Fruit fly (Drosophila melanogaster) whole organism, embryonic: Measurements from ENCODE around the gene dtn.

ENCODE experiments used
- B-H1 ChIP-seq: fragments of 200-800 bp; sonication (Bioruptor generic); IDR thresholded peaks from 3 replicates; pipeline ENCODE4 v1.3.6; 2022; ENCODE audit warnings: missing biosample characterization, missing genetic modification characterization
- CG10543 ChIP-seq: fragments of 200-800 bp; sonication (Bioruptor generic); optimal IDR thresholded peaks from 3 replicates; lab custom pipeline; 2017; ENCODE audit warnings: missing biosample characterization, mild to moderate bottlenecking, missing genetic modification characterization, moderate library complexity
- CG11093 ChIP-seq: fragments of 200-800 bp; sonication (Bioruptor generic); IDR thresholded peaks from 3 replicates; pipeline ENCODE4 v1.3.6; 2022; ENCODE audit warnings: missing biosample characterization, missing genetic modification characterization
- CG11695 ChIP-seq: fragments of 200-800 bp; sonication (Bioruptor generic); IDR thresholded peaks from 3 replicates; pipeline ENCODE4 v1.3.6; 2022; ENCODE audit warnings: missing biosample characterization, missing genetic modification characterization
- CG12769 ChIP-seq: fragments of 200-800 bp; sonication (Bioruptor generic); optimal IDR thresholded peaks from 2 replicates; lab custom pipeline; 2019; ENCODE audit warnings: missing biosample characterization, mild to moderate bottlenecking, missing genetic modification characterization, moderate library complexity
- CG13424 ChIP-seq: fragments of 200-800 bp; sonication (Bioruptor generic); optimal IDR thresholded peaks from 2 replicates; lab custom pipeline; 2019; ENCODE audit warnings: missing biosample characterization, mild to moderate bottlenecking, missing genetic modification characterization, moderate library complexity
- CG1603 ChIP-seq: fragments of 200-800 bp; sonication (Bioruptor generic); optimal IDR thresholded peaks from 2 replicates; lab custom pipeline; 2019; ENCODE audit warnings: missing biosample characterization, mild to moderate bottlenecking, missing genetic modification characterization, moderate library complexity
- CG16779 ChIP-seq: fragments of 200-800 bp; sonication (Bioruptor generic); IDR thresholded peaks from 2 replicates; pipeline ENCODE4 v1.3.6; 2022; ENCODE audit warnings: missing biosample characterization, missing genetic modification characterization
- CG1832 ChIP-seq: fragments of 200-800 bp; sonication (Bioruptor generic); optimal IDR thresholded peaks from 2 replicates; lab custom pipeline; 2017; ENCODE audit warnings: missing biosample characterization, mild to moderate bottlenecking, missing genetic modification characterization, inconsistent platforms
- CG2875 ChIP-seq: fragments of 200-800 bp; sonication (Bioruptor generic); optimal IDR thresholded peaks from 2 replicates; lab custom pipeline; 2017; ENCODE audit warnings: missing biosample characterization, mild to moderate bottlenecking, missing genetic modification characterization, missing genetic modification reagents
- CG30403 ChIP-seq: fragments of 200-800 bp; sonication (Bioruptor generic); optimal IDR thresholded peaks from 3 replicates; lab custom pipeline; 2016; ENCODE audit warnings: missing biosample characterization, missing genetic modification characterization
- CG32772 ChIP-seq: fragments of 200-800 bp; sonication (Bioruptor generic); IDR thresholded peaks from 2 replicates; pipeline ENCODE4 v1.3.6; 2022; ENCODE audit warnings: missing biosample characterization, missing genetic modification characterization
- CG3407 ChIP-seq: fragments of 200-800 bp; sonication (Bioruptor generic); optimal IDR thresholded peaks from 2 replicates; lab custom pipeline; 2018; ENCODE audit warnings: missing biosample characterization, mild to moderate bottlenecking, missing genetic modification characterization
- CG4282 ChIP-seq: fragments of 200-800 bp; sonication (Bioruptor generic); optimal IDR thresholded peaks from 2 replicates; lab custom pipeline; 2016; ENCODE audit warnings: missing biosample characterization, missing genetic modification characterization
- CG4328 ChIP-seq: fragments of 200-800 bp; sonication (Bioruptor generic); optimal IDR thresholded peaks from 3 replicates; lab custom pipeline; 2017; ENCODE audit warnings: missing biosample characterization, missing genetic modification reagents, missing genetic modification characterization
- CG4617 ChIP-seq: fragments of 200-800 bp; sonication (Bioruptor generic); optimal IDR thresholded peaks from 3 replicates; lab custom pipeline; 2016; ENCODE audit warnings: missing biosample characterization, missing genetic modification characterization, borderline replicate concordance
- CG4854 ChIP-seq: fragments of 200-800 bp; sonication (Bioruptor generic); optimal IDR thresholded peaks from 2 replicates; lab custom pipeline; 2016; ENCODE audit warnings: missing biosample characterization, missing genetic modification characterization, inconsistent platforms
- CG8478 ChIP-seq: fragments of >200 bp; optimal IDR thresholded peaks from 2 replicates; lab custom pipeline; 2018
- CG9437 ChIP-seq: fragments of 200-800 bp; sonication (Bioruptor generic); optimal IDR thresholded peaks from 2 replicates; lab custom pipeline; 2018; ENCODE audit warnings: missing biosample characterization, mild to moderate bottlenecking, missing genetic modification characterization
- CHES-1-like ChIP-seq: fragments of 200-800 bp; sonication (Bioruptor generic); optimal IDR thresholded peaks from 2 replicates; lab custom pipeline; 2016; ENCODE audit warnings: missing biosample characterization, missing genetic modification characterization
- CTCF ChIP-seq: fragments of 200-800 bp; sonication (Bioruptor generic); optimal IDR thresholded peaks from 2 replicates; lab custom pipeline; 2017; ENCODE audit warnings: missing biosample characterization, mild to moderate bottlenecking, missing genetic modification characterization, moderate library complexity
- Camta ChIP-seq: fragments of 200-800 bp; sonication (Bioruptor generic); optimal IDR thresholded peaks from 2 replicates; lab custom pipeline; 2016; ENCODE audit warnings: missing biosample characterization, missing genetic modification characterization
- E2f1 ChIP-seq: fragments of 200-800 bp; sonication (Bioruptor generic); IDR thresholded peaks from 2 replicates; pipeline ENCODE4 v1.3.6; 2022; ENCODE audit warnings: missing biosample characterization, missing genetic modification characterization
- Ets65A ChIP-seq: fragments of 200-800 bp; sonication (Bioruptor generic); peaks from one replicate; lab custom pipeline; 2016; ENCODE audit warnings: missing biosample characterization, missing genetic modification characterization
- Fer3 ChIP-seq: fragments of 200-800 bp; sonication (Bioruptor generic); optimal IDR thresholded peaks from 2 replicates; lab custom pipeline; 2018; ENCODE audit warnings: missing biosample characterization, mild to moderate bottlenecking, missing genetic modification characterization, moderate library complexity
- GATAe ChIP-seq: fragments of 200-800 bp; sonication (Bioruptor generic); conservative IDR thresholded peaks from 2 replicates; pipeline ENCODE4 v1.3.6; 2022; ENCODE audit warnings: missing biosample characterization, missing genetic modification characterization
- HmgD ChIP-seq: fragments of 200-800 bp; sonication (Bioruptor generic); optimal IDR thresholded peaks from 3 replicates; lab custom pipeline; 2016; ENCODE audit warnings: missing biosample characterization, missing genetic modification characterization
- Hmx ChIP-seq: fragments of 200-800 bp; sonication (Bioruptor generic); optimal IDR thresholded peaks from 2 replicates; lab custom pipeline; 2016; ENCODE audit warnings: missing biosample characterization, missing genetic modification characterization
- Optix ChIP-seq: fragments of 200-800 bp; sonication (Bioruptor generic); IDR thresholded peaks from 3 replicates; pipeline ENCODE4 v1.3.6; 2022; ENCODE audit warnings: missing biosample characterization, missing genetic modification characterization
- Scr ChIP-seq: fragments of 200-800 bp; sonication (Bioruptor generic); IDR thresholded peaks from 2 replicates; pipeline ENCODE4 v1.3.6; 2022; ENCODE audit warnings: missing biosample characterization, missing genetic modification characterization; ENCODE audit not compliant: partially characterized antibody
- Tbp ChIP-seq: fragments of >200 bp; optimal IDR thresholded peaks from 2 replicates; lab custom pipeline; 2018; ENCODE audit warnings: missing biosample characterization, missing genetic modification characterization
- cad ChIP-seq: fragments of >200 bp; optimal IDR thresholded peaks from 2 replicates; lab custom pipeline; 2017; ENCODE audit warnings: missing biosample characterization, missing genetic modification characterization
- cg ChIP-seq: fragments of 200-800 bp; sonication (Bioruptor generic); optimal IDR thresholded peaks from 3 replicates; lab custom pipeline; 2019; ENCODE audit warnings: missing biosample characterization, mild to moderate bottlenecking, missing genetic modification characterization, moderate library complexity
- crc ChIP-seq: fragments of 200-800 bp; sonication (Bioruptor generic); optimal IDR thresholded peaks from 2 replicates; lab custom pipeline; 2016; ENCODE audit warnings: missing biosample characterization, missing genetic modification characterization
- croc ChIP-seq: fragments of 200-800 bp; sonication (Bioruptor generic); conservative IDR thresholded peaks from 3 replicates; pipeline ENCODE4 v1.3.6; 2022; ENCODE audit warnings: missing biosample characterization, missing genetic modification characterization
- cwo ChIP-seq: fragments of 200-800 bp; sonication (Bioruptor generic); optimal IDR thresholded peaks from 3 replicates; lab custom pipeline; 2017; ENCODE audit warnings: missing biosample characterization, missing genetic modification characterization, mild to moderate bottlenecking, moderate library complexity, missing genetic modification reagents
- dan ChIP-seq: fragments of 200-800 bp; sonication (Bioruptor generic); IDR thresholded peaks from 2 replicates; pipeline ENCODE4 v1.3.6; 2022; ENCODE audit warnings: missing biosample characterization, missing genetic modification characterization
- dmrt11E ChIP-seq: fragments of 200-800 bp; sonication (Bioruptor generic); optimal IDR thresholded peaks from 3 replicates; lab custom pipeline; 2018; ENCODE audit warnings: missing biosample characterization, mild to moderate bottlenecking, missing genetic modification characterization, moderate library complexity
- fd3F ChIP-seq: fragments of 200-800 bp; sonication (Bioruptor generic); optimal IDR thresholded peaks from 2 replicates; lab custom pipeline; 2018; ENCODE audit warnings: missing biosample characterization, mild to moderate bottlenecking, missing genetic modification characterization, moderate library complexity
- grn ChIP-seq: fragments of 200-800 bp; sonication (Bioruptor generic); optimal IDR thresholded peaks from 3 replicates; lab custom pipeline; 2017; ENCODE audit warnings: missing biosample characterization, missing genetic modification characterization
- peb ChIP-seq: fragments of 200-800 bp; sonication (Bioruptor generic); IDR thresholded peaks from 2 replicates; pipeline ENCODE4 v1.3.6; 2022; ENCODE audit warnings: missing biosample characterization, missing genetic modification characterization
- pita ChIP-seq: fragments of 200-800 bp; sonication (Bioruptor generic); optimal IDR thresholded peaks from 2 replicates; lab custom pipeline; 2017; ENCODE audit warnings: missing biosample characterization, mild to moderate bottlenecking, missing genetic modification characterization
- prd ChIP-seq, 3 experiments: fragments of >200 bp in 2 of 3; fragments of 200-800 bp in 1 of 3; sonication (Bioruptor generic) in 1 of 3; optimal IDR thresholded peaks in 2 of 3; IDR thresholded peaks in 1 of 3; 2 replicates in 2 of 3; 3 replicates in 1 of 3; pipeline versions ENCODE4 v1.3.6 to Lab custom; 2017 to 2022; ENCODE audit warnings: missing biosample characterization in 1 of 3, missing genetic modification characterization in 1 of 3
- repo ChIP-seq: fragments of 200-800 bp; sonication (Bioruptor generic); optimal IDR thresholded peaks from 2 replicates; lab custom pipeline; 2016; ENCODE audit warnings: missing biosample characterization, missing genetic modification characterization
- seq ChIP-seq: fragments of 200-800 bp; sonication (Bioruptor generic); IDR thresholded peaks from 2 replicates; pipeline ENCODE4 v1.3.6; 2022; ENCODE audit warnings: missing biosample characterization, missing genetic modification characterization
- sim ChIP-seq: fragments of 200-800 bp; sonication (Bioruptor generic); IDR thresholded peaks from 2 replicates; pipeline ENCODE4 v1.3.6; 2022; ENCODE audit warnings: missing biosample characterization, missing genetic modification characterization
- tin ChIP-seq: fragments of 200-800 bp; sonication (Bioruptor generic); optimal IDR thresholded peaks from 3 replicates; lab custom pipeline; 2016; ENCODE audit warnings: missing biosample characterization, missing genetic modification characterization
- tio ChIP-seq: fragments of 200-800 bp; sonication (Bioruptor generic); optimal IDR thresholded peaks from 2 replicates; lab custom pipeline; 2017; ENCODE audit warnings: missing biosample characterization, missing genetic modification characterization, inconsistent platforms
- tx ChIP-seq: fragments of 200-800 bp; sonication (Bioruptor generic); optimal IDR thresholded peaks from 2 replicates; lab custom pipeline; 2016; ENCODE audit warnings: missing biosample characterization, missing genetic modification characterization
- unc-4 ChIP-seq: fragments of 200-800 bp; sonication (Bioruptor generic); IDR thresholded peaks from 2 replicates; pipeline ENCODE4 v1.3.6; 2022; ENCODE audit warnings: missing biosample characterization, missing genetic modification characterization; ENCODE audit not compliant: partially characterized antibody
- wek ChIP-seq: fragments of 200-800 bp; sonication (Bioruptor generic); optimal IDR thresholded peaks from 3 replicates; lab custom pipeline; 2018; ENCODE audit warnings: missing biosample characterization, mild to moderate bottlenecking, missing genetic modification characterization, moderate library complexity

dtn gene

DNA sequence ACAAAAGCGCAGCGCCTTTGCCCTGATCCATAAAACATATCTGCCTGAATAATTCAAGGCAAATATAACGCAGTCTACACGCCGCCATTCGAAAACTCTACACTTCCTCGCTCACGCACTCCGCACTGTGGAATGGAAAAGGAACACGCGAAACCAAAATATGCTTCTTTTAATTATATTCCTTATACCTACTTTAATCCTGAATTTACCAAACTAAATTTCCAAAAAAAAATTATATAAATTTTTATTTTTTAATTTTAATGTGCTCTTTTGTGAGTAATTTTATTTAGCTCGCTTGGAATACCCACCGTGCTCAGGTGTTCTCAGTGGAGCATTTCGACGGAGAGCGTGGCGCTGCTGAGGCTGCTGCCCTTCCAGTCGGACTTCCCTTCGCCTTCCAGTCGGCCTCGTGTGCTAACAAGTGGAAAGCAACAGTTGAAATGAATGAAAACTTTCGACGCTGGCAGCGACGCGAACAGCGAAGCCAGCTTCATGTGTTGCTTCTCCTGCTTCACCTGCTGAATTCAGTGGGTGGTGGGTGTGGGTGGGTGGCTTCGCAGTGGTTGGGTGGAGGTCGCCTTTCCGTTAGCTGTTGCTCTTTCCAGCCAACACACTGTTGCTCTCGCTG lies 32.1 kb upstream of the dtn start (continued):
- TF ChIP-seq E2f1 (peak; percentile 88), CG2875 (peak; percentile 44), tio (peak; percentile 59), fd3F (GFP tag; lab: Kevin White, UChicago) (peak; percentile 78), dan (GFP tag; lab: Robert Waterston, UW) (no peak), CG4282 (GFP tag; lab: Kevin White, UChicago) (no peak), sim (GFP tag; lab: Robert Waterston, UW) (peak; percentile 38; the same call in 1 of the 2 replicates), CG13424 (tag; lab: Kevin White, UChicago) (peak; percentile 86), CG9437 (peak; percentile 60), pita (GFP tag; lab: Kevin White, UChicago) (no peak), Scr (GFP tag; lab: Robert Waterston, UW) (no peak), CG11695 (GFP tag; lab: Robert Waterston, UW) (peak; percentile 88), CG16779 (GFP tag; lab: Robert Waterston, UW) (peak; percentile 42; the same call in 1 of the 2 replicates), HmgD (GFP tag; lab: Kevin White, UChicago) (no peak), CG1603 (tag; lab: Kevin White, UChicago) (no peak), repo (GFP tag; lab: Kevin White, UChicago) (no peak), CG12769 (tag; lab: Kevin White, UChicago) (no peak), prd (optimal IDR thresholded peaks at IDR 0.05; lab: Kevin White, UChicago) (no peak), prd (GFP tag; IDR thresholded peaks at IDR 0.05; lab: Robert Waterston, UW) (peak; percentile 87), GATAe (GFP tag; lab: Robert Waterston, UW) (peak; percentile 34; the same call in 1 of the 2 replicates), CG10543 (GFP tag; lab: Kevin White, UChicago) (peak; percentile 22), dmrt11E (no peak), wek (GFP tag; lab: Kevin White, UChicago) (no peak), tin (peak; percentile 50), CG1832 (GFP tag; lab: Kevin White, UChicago) (no peak), seq (GFP tag; lab: Robert Waterston, UW) (peak; percentile 83), cg (no peak), CG30403 (GFP tag; lab: Kevin White, UChicago) (peak; percentile 75), CTCF (GFP tag; lab: Kevin White, UChicago) (no peak), CG4617 (no peak), tx (no peak), cad (no peak), Hmx (no peak), grn (GFP tag; lab: Kevin White, UChicago) (no peak), CG4328 (GFP tag; lab: Kevin White, UChicago) (peak; percentile 14), CG11093 (GFP tag; lab: Robert Waterston, UW) (peak; percentile 78), CG3407 (GFP tag; lab: Kevin White, UChicago) (peak; percentile 48), cwo (GFP tag; lab: Kevin White, UChicago) (peak; percentile 80), Optix (GFP tag; lab: Robert Waterston, UW) (peak; percentile 84), croc (peak; percentile 72; the same call in 2 of the 3 replicates), CG32772 (GFP tag; lab: Robert Waterston, UW) (peak; percentile 87), unc-4 (GFP tag; lab: Robert Waterston, UW) (no peak), Ets65A (GFP tag; lab: Kevin White, UChicago) (peak; percentile 93), Camta (GFP tag; lab: Kevin White, UChicago) (no peak), B-H1 (peak; percentile 74), Tbp (GFP tag; lab: Kevin White, UChicago) (no peak), CG8478 (lab: Kevin White, UChicago) (no peak), crc (no peak), peb (GFP tag; lab: Robert Waterston, UW) (peak; percentile 75), CG4854 (GFP tag; lab: Kevin White, UChicago) (peak; percentile 34), Fer3 (tag; lab: Kevin White, UChicago) (peak; percentile 84), CHES-1-like (GFP tag; lab: Kevin White, UChicago) (no peak)
